Worm (Caenorhabditis elegans) whole organism, L3 larva: ENCODE results near the gene Y51A2A.5.

Experiments
- ceh-82 ChIP-seq: fragments of 150-350 bp; optimal IDR thresholded peaks from 2 replicates; lab custom pipeline; 2014; ENCODE audit warnings: missing biosample characterization, missing genetic modification characterization
- elt-1 ChIP-seq: fragments of 150-350 bp; optimal IDR thresholded peaks from 2 replicates; lab custom pipeline; 2014; ENCODE audit warnings: missing biosample characterization, missing genetic modification characterization
- fos-1 ChIP-seq: fragments of 150-350 bp; optimal IDR thresholded peaks from 2 replicates; lab custom pipeline; 2014; ENCODE audit warnings: missing biosample characterization, missing genetic modification characterization
- nhr-76 ChIP-seq: fragments of 150-350 bp; sonication (generic microtip); optimal IDR thresholded peaks from 5 replicates; lab custom pipeline; 2014; ENCODE audit warnings: missing biosample characterization, missing genetic modification characterization
- pqm-1 ChIP-seq: fragments of 150-350 bp; optimal IDR thresholded peaks from 2 replicates; lab custom pipeline; 2017; ENCODE audit warnings: missing biosample characterization, missing genetic modification characterization, inconsistent platforms
- unc-39 ChIP-seq: sonication (generic microtip); optimal IDR thresholded peaks from 4 replicates; lab custom pipeline; 2017; ENCODE audit warnings: missing biosample characterization, missing genetic modification characterization
- ztf-11 ChIP-seq: fragments of 150-350 bp; optimal IDR thresholded peaks from 2 replicates; lab custom pipeline; 2014; ENCODE audit warnings: missing biosample characterization, missing genetic modification characterization

- TF ChIP-seq fos-1 (tag; lab: Kevin White, UChicago) (no peak), elt-1 (tag; lab: Kevin White, UChicago) (no peak), ztf-11 (no peak), nhr-76 (tag; lab: Kevin White, UChicago) (no peak), unc-39 (tag; lab: Kevin White, UChicago) (no peak), pqm-1 (no peak), ceh-82 (tag; lab: Kevin White, UChicago) (no peak)
These were observed 33.1 kb upstream of the Y51A2A.5 start for ce11 chrV:18265514-18265913.
